Worm (Caenorhabditis elegans) whole organism, L4 larva: ENCODE measurements around the gene C14A4.6.

Experiments
- D1046.2 ChIP-seq: fragments of 200-800 bp; sonication (Bioruptor generic); IDR thresholded peaks from 2 replicates; pipeline ENCODE4 v1.3.6; 2022; ENCODE audit warnings: missing genetic modification characterization, missing compliant biosample characterization
- F10B5.3 ChIP-seq: sonication (generic microtip); optimal IDR thresholded peaks from 2 replicates; lab custom pipeline; 2016; ENCODE audit warnings: mild to moderate bottlenecking, missing genetic modification characterization, missing compliant biosample characterization
- T20F7.1 ChIP-seq: fragments of 200-800 bp; sonication (Bioruptor generic); optimal IDR thresholded peaks from 2 replicates; lab custom pipeline; 2018; ENCODE audit warnings: mild to moderate bottlenecking, missing genetic modification characterization, missing compliant biosample characterization
- T26A8.4 ChIP-seq: fragments of 200-800 bp; sonication (Bioruptor generic); IDR thresholded peaks from 2 replicates; pipeline ENCODE4 v1.3.6; 2022; ENCODE audit warnings: missing genetic modification characterization, missing compliant biosample characterization
- Y48G9A.11 ChIP-seq: fragments of 200-800 bp; sonication (Bioruptor generic); IDR thresholded peaks from 2 replicates; pipeline ENCODE4 v1.3.6; 2022; ENCODE audit warnings: missing genetic modification reagents, missing genetic modification characterization, missing compliant biosample characterization
- aha-1 ChIP-seq: fragments of 150-350 bp; peaks from one replicate; lab custom pipeline; 2014; ENCODE audit warnings: missing biosample characterization, missing genetic modification characterization
- arid-1 ChIP-seq: fragments of 200-800 bp; sonication (Bioruptor generic); conservative IDR thresholded peaks from 2 replicates; pipeline ENCODE4 v1.3.6; 2022; ENCODE audit warnings: missing genetic modification reagents, missing genetic modification characterization, missing compliant biosample characterization
- ceh-20 ChIP-seq: fragments of 200-800 bp; sonication (Bioruptor generic); IDR thresholded peaks from 2 replicates; pipeline ENCODE4 v1.3.6; 2022; ENCODE audit warnings: missing genetic modification reagents, missing genetic modification characterization, missing compliant biosample characterization
- ceh-32 ChIP-seq: sonication (generic microtip); optimal IDR thresholded peaks from 2 replicates; lab custom pipeline; 2016; ENCODE audit warnings: mild to moderate bottlenecking, missing genetic modification characterization, missing compliant biosample characterization; ENCODE audit not compliant: poor library complexity
- ceh-44 ChIP-seq: fragments of 200-800 bp; sonication (Bioruptor generic); IDR thresholded peaks from 2 replicates; pipeline ENCODE4 v1.3.6; 2022; ENCODE audit warnings: missing genetic modification reagents, missing genetic modification characterization, missing compliant biosample characterization
- ceh-62 ChIP-seq: sonication (generic microtip); optimal IDR thresholded peaks from 2 replicates; lab custom pipeline; 2017; ENCODE audit warnings: missing biosample characterization, missing genetic modification characterization
- ceh-82 ChIP-seq: sonication (generic microtip); optimal IDR thresholded peaks from 2 replicates; lab custom pipeline; 2017; ENCODE audit warnings: missing biosample characterization, missing genetic modification characterization
- cey-2 ChIP-seq: sonication (generic microtip); optimal IDR thresholded peaks from 3 replicates; lab custom pipeline; 2017; ENCODE audit warnings: missing genetic modification characterization, mild to moderate bottlenecking, missing compliant biosample characterization, antibody characterized with exemption, borderline replicate concordance; ENCODE audit not compliant: insufficient read depth
- ctbp-1 ChIP-seq: fragments of 200-800 bp; sonication (Bioruptor generic); IDR thresholded peaks from 2 replicates; pipeline ENCODE4 v1.3.6; 2022; ENCODE audit warnings: missing genetic modification reagents, missing genetic modification characterization, missing compliant biosample characterization
- daf-19 ChIP-seq: fragments of 200-800 bp; sonication (Bioruptor generic); conservative IDR thresholded peaks from 2 replicates; pipeline ENCODE4 v1.3.6; 2022; ENCODE audit warnings: missing genetic modification characterization, missing compliant biosample characterization
- daf-8 ChIP-seq: fragments of 200-800 bp; sonication (Bioruptor generic); IDR thresholded peaks from 2 replicates; pipeline ENCODE4 v1.3.6; 2022; ENCODE audit warnings: missing genetic modification characterization, missing compliant biosample characterization
- dpl-1 ChIP-seq: fragments of 150-350 bp; optimal IDR thresholded peaks from 2 replicates; lab custom pipeline; 2014; ENCODE audit warnings: missing biosample characterization, missing genetic modification reagents, missing genetic modification characterization
- dve-1 ChIP-seq: sonication (generic microtip); optimal IDR thresholded peaks from 2 replicates; lab custom pipeline; 2017; ENCODE audit warnings: antibody characterized with exemption, mild to moderate bottlenecking, missing genetic modification characterization, missing compliant biosample characterization; ENCODE audit not compliant: insufficient read depth
- fos-1 ChIP-seq: fragments of 150-350 bp; optimal IDR thresholded peaks from 2 replicates; lab custom pipeline; 2014; ENCODE audit warnings: missing biosample characterization, missing genetic modification characterization
- gei-8 ChIP-seq: fragments of 200-800 bp; sonication (Bioruptor generic); optimal IDR thresholded peaks from 2 replicates; lab custom pipeline; 2018; ENCODE audit warnings: mild to moderate bottlenecking, missing genetic modification characterization, missing compliant biosample characterization
- hlh-11 ChIP-seq: fragments of 200-800 bp; sonication (Bioruptor generic); optimal IDR thresholded peaks from 2 replicates; lab custom pipeline; 2018; ENCODE audit warnings: mild to moderate bottlenecking, missing genetic modification characterization, missing compliant biosample characterization
- hlh-30 ChIP-seq: sonication (generic microtip); optimal IDR thresholded peaks from 2 replicates; lab custom pipeline; 2017; ENCODE audit warnings: antibody characterized with exemption, mild to moderate bottlenecking, missing genetic modification characterization, missing compliant biosample characterization; ENCODE audit not compliant: insufficient read depth
- hmg-1.1 ChIP-seq: fragments of 200-800 bp; sonication (Bioruptor generic); IDR thresholded peaks from 2 replicates; pipeline ENCODE4 v1.3.6; 2022; ENCODE audit warnings: missing genetic modification reagents, missing genetic modification characterization, missing compliant biosample characterization
- lim-7 ChIP-seq: fragments of 200-800 bp; sonication (Bioruptor generic); IDR thresholded peaks from 2 replicates; pipeline ENCODE4 v1.3.6; 2022; ENCODE audit warnings: missing genetic modification characterization, missing compliant biosample characterization
- lin-1 ChIP-seq: fragments of 200-800 bp; sonication (Bioruptor generic); IDR thresholded peaks from 2 replicates; pipeline ENCODE4 v1.3.6; 2022; ENCODE audit warnings: missing genetic modification reagents, missing genetic modification characterization, missing compliant biosample characterization
- lin-15B ChIP-seq: fragments of 150-350 bp; sonication (generic microtip); optimal IDR thresholded peaks from 3 replicates; lab custom pipeline; 2014; ENCODE audit warnings: missing biosample characterization, missing genetic modification characterization
- lir-3 ChIP-seq: sonication (generic microtip); optimal IDR thresholded peaks from 2 replicates; lab custom pipeline; 2016; ENCODE audit warnings: mild to moderate bottlenecking, missing genetic modification characterization, missing compliant biosample characterization
- madf-9 ChIP-seq: fragments of 200-800 bp; sonication (Bioruptor generic); conservative IDR thresholded peaks from 2 replicates; pipeline ENCODE4 v1.3.6; 2022; ENCODE audit warnings: missing genetic modification reagents, missing genetic modification characterization, missing compliant biosample characterization
- mdl-1 ChIP-seq, 2 experiments: fragments of 150-350 bp in 1 of 2; sonication (generic microtip) in 1 of 2; optimal IDR thresholded peaks; 2 replicates each; lab custom pipeline; 2014 to 2017; ENCODE audit warnings: missing biosample characterization in 2 of 2, missing genetic modification characterization in 2 of 2
- mep-1 ChIP-seq: fragments of 150-350 bp; sonication (generic microtip); optimal IDR thresholded peaks from 3 replicates; lab custom pipeline; 2014; ENCODE audit warnings: missing biosample characterization, missing genetic modification characterization
- mxl-2 ChIP-seq: fragments of 200-800 bp; sonication (Bioruptor generic); conservative IDR thresholded peaks from 2 replicates; pipeline ENCODE4 v1.3.6; 2022; ENCODE audit warnings: missing genetic modification reagents, missing genetic modification characterization, missing compliant biosample characterization
- nhr-10 ChIP-seq: fragments of 150-350 bp; optimal IDR thresholded peaks from 2 replicates; lab custom pipeline; 2014; ENCODE audit warnings: missing biosample characterization, missing genetic modification characterization
- nhr-102 ChIP-seq: sonication (generic microtip); optimal IDR thresholded peaks from 2 replicates; lab custom pipeline; 2016; ENCODE audit warnings: mild to moderate bottlenecking, missing genetic modification characterization, moderate library complexity, missing compliant biosample characterization
- nhr-11 ChIP-seq: fragments of 150-350 bp; optimal IDR thresholded peaks from 2 replicates; lab custom pipeline; 2014; ENCODE audit warnings: missing biosample characterization, missing genetic modification characterization
- nhr-237 ChIP-seq: sonication (generic microtip); optimal IDR thresholded peaks from 2 replicates; lab custom pipeline; 2017; ENCODE audit warnings: missing biosample characterization, missing genetic modification characterization
- nhr-76 ChIP-seq: fragments of 150-350 bp; optimal IDR thresholded peaks from 2 replicates; lab custom pipeline; 2014; ENCODE audit warnings: missing biosample characterization, missing genetic modification characterization
- pqm-1 ChIP-seq: sonication (generic microtip); optimal IDR thresholded peaks from 2 replicates; lab custom pipeline; 2017; ENCODE audit warnings: missing biosample characterization, missing genetic modification characterization
- rbr-2 ChIP-seq: sonication (generic microtip); optimal IDR thresholded peaks from 2 replicates; lab custom pipeline; 2016; ENCODE audit warnings: missing genotype, missing genetic modification characterization, missing compliant biosample characterization
- saeg-2 ChIP-seq: fragments of 200-800 bp; sonication (Bioruptor generic); IDR thresholded peaks from 2 replicates; pipeline ENCODE4 v1.3.6; 2022; ENCODE audit warnings: missing genetic modification reagents, missing genetic modification characterization, missing compliant biosample characterization
- set-16 ChIP-seq: fragments of 200-800 bp; sonication (Bioruptor generic); IDR thresholded peaks from 2 replicates; pipeline ENCODE4 v1.3.6; 2022; ENCODE audit warnings: missing genetic modification reagents, missing genetic modification characterization, missing compliant biosample characterization
- spr-3 ChIP-seq: fragments of 200-800 bp; sonication (Bioruptor generic); optimal IDR thresholded peaks from 2 replicates; lab custom pipeline; 2018; ENCODE audit warnings: mild to moderate bottlenecking, missing genetic modification characterization, missing compliant biosample characterization
- unc-39 ChIP-seq: sonication (generic microtip); optimal IDR thresholded peaks from 2 replicates; lab custom pipeline; 2017; ENCODE audit warnings: missing biosample characterization, missing genetic modification characterization
- unc-62 ChIP-seq, 3 experiments: fragments of 150-350 bp in 1 of 3; sonication (generic microtip); optimal IDR thresholded peaks in 2 of 3; peaks in 1 of 3; 1 replicate in 1 of 3; 2 replicates in 2 of 3; lab custom pipeline; 2014 to 2017; ENCODE audit warnings: missing biosample characterization in 3 of 3, missing genetic modification characterization in 3 of 3, missing genetic modification reagents in 3 of 3, missing genotype in 1 of 3
- zfp-3 ChIP-seq: fragments of 200-800 bp; sonication (Bioruptor generic); conservative IDR thresholded peaks from 2 replicates; pipeline ENCODE4 v1.3.6; 2022; ENCODE audit warnings: missing genetic modification reagents, missing genetic modification characterization, missing compliant biosample characterization
- ztf-7 ChIP-seq: fragments of 150-350 bp; optimal IDR thresholded peaks from 2 replicates; lab custom pipeline; 2014; ENCODE audit warnings: missing biosample characterization, missing genetic modification characterization

Gene C14A4.6

ce11 chrII:10551985-10552736 lies 42.4 kb downstream of the C14A4.6 start (continued):
- peak; percentile 80 for TF ChIP-seq hmg-1.1 (GFP tag; lab: Robert Waterston, UW)
- TF ChIP-seq pqm-1 (tag; lab: Kevin White, UChicago) = no peak
- TF ChIP-seq ztf-7 = peak; percentile 61
- TF ChIP-seq saeg-2 (GFP tag; lab: Robert Waterston, UW) = peak; percentile 89
- TF ChIP-seq nhr-102 (tag; lab: Kevin White, UChicago) = peak; percentile 72
- peak; percentile 96 for TF ChIP-seq dve-1 (tag; lab: Kevin White, UChicago)
- TF ChIP-seq rbr-2 (tag; lab: Kevin White, UChicago) = peak; percentile 83
- TF ChIP-seq lir-3 = no peak
- TF ChIP-seq ceh-32 (tag; lab: Kevin White, UChicago) = no peak
- TF ChIP-seq lin-1 (GFP tag; lab: Robert Waterston, UW) = peak; percentile 77; the same call in 1 of the 2 replicates
- no peak for TF ChIP-seq ceh-82 (tag; lab: Kevin White, UChicago)
- peak; percentile 28; the same call in 1 of the 2 replicates for TF ChIP-seq arid-1 (GFP tag; lab: Robert Waterston, UW)
- peak; percentile 39 for TF ChIP-seq madf-9 (GFP tag; lab: Robert Waterston, UW)
- peak; percentile 57 for TF ChIP-seq cey-2
- no peak for TF ChIP-seq D1046.2 (GFP tag; lab: Robert Waterston, UW)
- TF ChIP-seq T26A8.4 (GFP tag; lab: Robert Waterston, UW) = peak; percentile 67
- TF ChIP-seq aha-1 (tag; lab: Kevin White, UChicago) = peak; percentile 99
- peak; percentile 74 for TF ChIP-seq gei-8
- peak; percentile 64 for TF ChIP-seq dpl-1 (GFP tag; lab: Kevin White, UChicago)
- TF ChIP-seq set-16 (GFP tag; lab: Robert Waterston, UW) = peak; percentile 55
- peak; percentile 64 for TF ChIP-seq nhr-76
- TF ChIP-seq unc-62 (GFP tag; optimal IDR thresholded peaks at IDR 0.05 in 1 of 2; lab: Kevin White, UChicago) = peak in 1 of 2 experiments; percentile 100
- TF ChIP-seq unc-62 (tag; optimal IDR thresholded peaks at IDR 0.05; lab: Kevin White, UChicago) = no peak

- TF ChIP-seq fos-1 (tag; lab: Kevin White, UChicago) = no peak
- no peak for TF ChIP-seq lin-15B (tag; lab: Kevin White, UChicago)
- TF ChIP-seq set-16 (GFP tag; lab: Robert Waterston, UW) = no peak
- no peak for TF ChIP-seq ceh-44 (GFP tag; lab: Robert Waterston, UW)
- no peak for TF ChIP-seq T20F7.1 (GFP tag; lab: Kevin White, UChicago)
- TF ChIP-seq ctbp-1 (GFP tag; lab: Robert Waterston, UW) = no peak
- TF ChIP-seq aha-1 (tag; lab: Kevin White, UChicago) = peak; percentile 92
- TF ChIP-seq Y48G9A.11 = no peak
- 0 out of 2 replicates have a peak, but pooled peaks have one; percentile 16 for TF ChIP-seq madf-9 (GFP tag; lab: Robert Waterston, UW)
- no peak for TF ChIP-seq mxl-2 (GFP tag; lab: Robert Waterston, UW)
- no peak for TF ChIP-seq nhr-237
- no peak for TF ChIP-seq lin-1 (GFP tag; lab: Robert Waterston, UW)
- TF ChIP-seq mep-1 (tag; lab: Kevin White, UChicago) = peak; percentile 31
- no peak for TF ChIP-seq dpl-1 (GFP tag; lab: Kevin White, UChicago)
- no peak for TF ChIP-seq nhr-10 (tag; lab: Kevin White, UChicago)
- no peak for TF ChIP-seq daf-8
- TF ChIP-seq unc-62 (GFP tag; optimal IDR thresholded peaks at IDR 0.05 in 1 of 2; lab: Kevin White, UChicago) = peak in 1 of 2 experiments; percentile 91
- TF ChIP-seq unc-62 (tag; optimal IDR thresholded peaks at IDR 0.05; lab: Kevin White, UChicago) = no peak
- peak; percentile 14 for TF ChIP-seq hlh-30 (tag; lab: Kevin White, UChicago)
- no peak for TF ChIP-seq ceh-62 (tag; lab: Kevin White, UChicago)
- no peak for TF ChIP-seq daf-19 (GFP tag; lab: Robert Waterston, UW)
- no peak for TF ChIP-seq nhr-102 (tag; lab: Kevin White, UChicago)
- TF ChIP-seq T26A8.4 (GFP tag; lab: Robert Waterston, UW) = no peak
- TF ChIP-seq zfp-3 (GFP tag; lab: Robert Waterston, UW) = no peak
- no peak for TF ChIP-seq gei-8
- no peak for TF ChIP-seq spr-3 (GFP tag; lab: Kevin White, UChicago)
- no peak for TF ChIP-seq F10B5.3
- TF ChIP-seq hlh-11 (tag; lab: Kevin White, UChicago) = no peak
- TF ChIP-seq ceh-20 (GFP tag; lab: Robert Waterston, UW) = no peak
- peak; percentile 25 for TF ChIP-seq nhr-11 (tag; lab: Kevin White, UChicago)
- TF ChIP-seq mdl-1 (tag; optimal IDR thresholded peaks at IDR 0.05; lab: Kevin White, UChicago) = peak in 1 of 2 experiments; percentile 15
- no peak for TF ChIP-seq lim-7
- TF ChIP-seq rbr-2 (tag; lab: Kevin White, UChicago) = peak; percentile 14
- TF ChIP-seq unc-39 (tag; lab: Kevin White, UChicago) = no peak
Measured at ce11 chrII:10550872-10551647, 43.5 kb downstream of the C14A4.6 start.
